Fruit fly (Drosophila melanogaster) whole organism, adult: ENCODE data around the gene CG32700.

Source experiments
- CG11617 ChIP-seq: fragments of 200-800 bp; sonication (Bioruptor generic); optimal IDR thresholded peaks from 2 replicates; lab custom pipeline; 2017; ENCODE audit warnings: mild to moderate bottlenecking, missing biosample characterization, missing genetic modification reagents, missing genetic modification characterization
- CG12768 ChIP-seq: fragments of 200-800 bp; sonication (Bioruptor generic); optimal IDR thresholded peaks from 2 replicates; lab custom pipeline; 2017; ENCODE audit warnings: missing biosample characterization, missing genetic modification characterization, mild to moderate bottlenecking, moderate library complexity, missing genetic modification reagents
- CG14711 ChIP-seq: fragments of 200-800 bp; sonication (Bioruptor generic); optimal IDR thresholded peaks from 2 replicates; lab custom pipeline; 2018; ENCODE audit warnings: missing biosample characterization, mild to moderate bottlenecking, missing genetic modification characterization, moderate library complexity
- CG1620 ChIP-seq: fragments of 200-800 bp; sonication (Bioruptor generic); optimal IDR thresholded peaks from 2 replicates; lab custom pipeline; 2016; ENCODE audit warnings: missing biosample characterization, missing genetic modification characterization
- CG33017 ChIP-seq: fragments of 200-800 bp; sonication (Bioruptor generic); optimal IDR thresholded peaks from 2 replicates; lab custom pipeline; 2018; ENCODE audit warnings: missing biosample characterization, mild to moderate bottlenecking, missing genetic modification characterization, moderate library complexity
- CG5204 ChIP-seq: fragments of 200-800 bp; sonication (Bioruptor generic); optimal IDR thresholded peaks from 2 replicates; lab custom pipeline; 2016; ENCODE audit warnings: missing biosample characterization, missing genetic modification characterization
- CG7045 ChIP-seq: fragments of 200-800 bp; sonication (Bioruptor generic); optimal IDR thresholded peaks from 2 replicates; lab custom pipeline; 2017; ENCODE audit warnings: missing biosample characterization, mild to moderate bottlenecking, missing genetic modification characterization
- CG7101 ChIP-seq: fragments of 200-800 bp; sonication (Bioruptor generic); optimal IDR thresholded peaks from 2 replicates; lab custom pipeline; 2018; ENCODE audit warnings: missing biosample characterization, mild to moderate bottlenecking, missing genetic modification characterization, moderate library complexity
- Clk ChIP-seq: fragments of 200-800 bp; sonication (Bioruptor generic); optimal IDR thresholded peaks from 2 replicates; lab custom pipeline; 2017; ENCODE audit warnings: missing biosample characterization, missing genetic modification characterization
- Crg-1 ChIP-seq: fragments of 200-800 bp; sonication (Bioruptor generic); optimal IDR thresholded peaks from 2 replicates; lab custom pipeline; 2016; ENCODE audit warnings: missing biosample characterization, missing genetic modification characterization
- Hr96 ChIP-seq: fragments of 200-800 bp; sonication (Bioruptor generic); optimal IDR thresholded peaks from 2 replicates; lab custom pipeline; 2016; ENCODE audit warnings: missing biosample characterization, missing genetic modification characterization
- Mnt ChIP-seq: fragments of 200-800 bp; sonication (Bioruptor generic); optimal IDR thresholded peaks from 2 replicates; lab custom pipeline; 2016; ENCODE audit warnings: missing biosample characterization, mild to moderate bottlenecking, missing genetic modification characterization
- bab1 ChIP-seq: fragments of 200-800 bp; sonication (Bioruptor generic); optimal IDR thresholded peaks from 3 replicates; lab custom pipeline; 2019; ENCODE audit warnings: missing biosample characterization, mild to moderate bottlenecking, missing genetic modification characterization, moderate library complexity
- cic ChIP-seq: fragments of 200-800 bp; sonication (Bioruptor generic); optimal IDR thresholded peaks from 2 replicates; lab custom pipeline; 2017; ENCODE audit warnings: missing biosample characterization, mild to moderate bottlenecking, missing genetic modification characterization, moderate library complexity
- cnc ChIP-seq, 2 experiments: fragments of >200 bp; optimal IDR thresholded peaks; 2 replicates each; lab custom pipeline; 2017
- kay ChIP-seq: fragments of 200-800 bp; sonication (Bioruptor generic); peaks from one replicate; lab custom pipeline; 2016; ENCODE audit warnings: missing biosample characterization, missing genetic modification characterization, borderline replicate concordance
- ovo ChIP-seq: fragments of 200-800 bp; sonication (Bioruptor generic); optimal IDR thresholded peaks from 2 replicates; lab custom pipeline; 2016; ENCODE audit warnings: missing biosample characterization, missing genetic modification characterization
- pad ChIP-seq: fragments of 200-800 bp; sonication (Bioruptor generic); optimal IDR thresholded peaks from 3 replicates; lab custom pipeline; 2017; ENCODE audit warnings: missing biosample characterization, missing genetic modification characterization, mild to moderate bottlenecking, moderate library complexity, missing genetic modification reagents
- tj ChIP-seq: fragments of 200-800 bp; sonication (Bioruptor generic); optimal IDR thresholded peaks from 3 replicates; lab custom pipeline; 2017; ENCODE audit warnings: missing biosample characterization, mild to moderate bottlenecking, missing genetic modification characterization, moderate library complexity
- toe ChIP-seq: fragments of 200-800 bp; sonication (Bioruptor generic); optimal IDR thresholded peaks from 2 replicates; lab custom pipeline; 2016; ENCODE audit warnings: missing biosample characterization, missing genetic modification characterization

Gene CG32700

DNA sequence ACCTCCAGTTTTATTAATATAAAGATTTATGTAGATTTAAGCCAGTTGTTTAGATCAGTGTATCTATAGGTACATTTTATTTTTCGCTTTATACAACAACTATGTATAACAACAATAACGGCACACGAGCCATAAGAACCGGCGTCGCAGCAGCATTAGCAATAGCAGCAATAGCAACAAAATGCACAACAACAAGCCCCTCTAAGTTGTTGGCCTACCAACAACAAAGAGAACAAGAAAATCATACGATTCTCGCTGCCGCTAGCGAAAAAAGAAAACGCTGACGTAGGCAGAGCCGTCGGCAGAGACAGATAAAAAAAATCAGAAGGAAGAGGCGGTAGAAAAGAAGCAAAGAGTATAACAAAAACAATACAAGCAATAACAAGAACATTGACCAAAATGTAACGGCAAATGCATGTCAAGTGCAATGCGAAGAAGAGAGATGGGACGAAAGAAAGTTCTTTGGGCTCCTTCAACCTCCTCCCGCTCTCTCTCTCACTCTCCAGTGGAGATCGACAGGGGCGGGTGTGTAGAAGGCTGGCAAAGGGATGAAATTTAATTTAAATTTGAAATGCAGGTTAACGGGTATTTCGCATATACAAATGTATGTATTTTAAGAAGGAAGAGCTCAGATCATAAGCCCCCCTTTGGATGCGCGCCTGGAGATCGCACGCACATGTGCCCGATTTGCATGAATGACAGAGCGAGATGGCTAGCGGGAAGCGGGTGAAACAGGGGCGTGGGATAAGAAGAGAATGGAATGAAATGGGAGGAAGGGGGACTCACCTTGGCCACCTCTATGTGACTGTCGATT is 28.3 kb upstream of the CG32700 start:
- peak; percentile 97 for TF ChIP-seq pad (GFP tag; lab: Kevin White, UChicago)
- TF ChIP-seq toe (GFP tag; lab: Kevin White, UChicago): peak; percentile 55
- no peak for TF ChIP-seq cnc (optimal IDR thresholded peaks at IDR 0.05; lab: Kevin White, UChicago)
- peak; percentile 89 for TF ChIP-seq ovo (GFP tag; lab: Kevin White, UChicago)
- TF ChIP-seq CG12768 (GFP tag; lab: Kevin White, UChicago): peak; percentile 91
- TF ChIP-seq cic (GFP tag; lab: Kevin White, UChicago): peak; percentile 75
- TF ChIP-seq kay: peak; percentile 78
- peak; percentile 76 for TF ChIP-seq Clk (GFP tag; lab: Kevin White, UChicago)
- peak; percentile 97 for TF ChIP-seq bab1 (GFP tag; lab: Kevin White, UChicago)
- peak; percentile 92 for TF ChIP-seq CG33017 (tag; lab: Kevin White, UChicago)
- TF ChIP-seq Hr96 (GFP tag; lab: Kevin White, UChicago): peak; percentile 94
- peak; percentile 91 for TF ChIP-seq Mnt
- peak; percentile 92 for TF ChIP-seq CG7045 (GFP tag; lab: Kevin White, UChicago)
- peak; percentile 94 for TF ChIP-seq CG14711
- TF ChIP-seq CG1620 (GFP tag; lab: Kevin White, UChicago): peak; percentile 97
- peak; percentile 95 for TF ChIP-seq Crg-1 (GFP tag; lab: Kevin White, UChicago)
- peak; percentile 92 for TF ChIP-seq CG11617 (GFP tag; lab: Kevin White, UChicago)
- peak; percentile 84 for TF ChIP-seq CG5204 (GFP tag; lab: Kevin White, UChicago)
- peak; percentile 99 for TF ChIP-seq tj (GFP tag; lab: Kevin White, UChicago)
- TF ChIP-seq CG7101: peak; percentile 97

DNA sequence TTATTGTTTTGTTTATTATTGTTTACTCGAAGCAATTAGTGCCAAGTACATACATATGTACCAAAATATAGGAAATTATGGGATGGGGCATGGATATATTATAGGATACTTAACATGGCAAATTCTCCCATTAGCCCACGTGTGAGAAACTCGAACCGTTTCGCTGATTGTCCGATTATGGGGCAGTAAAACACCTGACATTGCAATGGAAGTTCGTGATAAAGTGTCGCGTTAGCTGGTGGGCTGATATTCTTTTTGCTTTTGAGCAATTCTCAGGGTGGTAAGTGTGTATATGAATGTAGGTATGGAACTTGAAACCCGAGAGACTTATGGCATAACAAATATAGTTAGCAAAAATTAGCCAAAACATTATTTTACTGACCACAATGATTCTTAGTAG is 27.4 kb upstream of the CG32700 start:
- TF ChIP-seq CG12768 (GFP tag; lab: Kevin White, UChicago) (no peak), Mnt (peak; percentile 49), CG7101 (peak; percentile 40), pad (GFP tag; lab: Kevin White, UChicago) (no peak), Hr96 (GFP tag; lab: Kevin White, UChicago) (no peak), CG7045 (GFP tag; lab: Kevin White, UChicago) (no peak), cnc (optimal IDR thresholded peaks at IDR 0.05; lab: Kevin White, UChicago) (no peak), Clk (GFP tag; lab: Kevin White, UChicago) (no peak), Crg-1 (GFP tag; lab: Kevin White, UChicago) (no peak), CG33017 (tag; lab: Kevin White, UChicago) (no peak), tj (GFP tag; lab: Kevin White, UChicago) (peak; percentile 98), CG11617 (GFP tag; lab: Kevin White, UChicago) (no peak), ovo (GFP tag; lab: Kevin White, UChicago) (no peak), kay (no peak), CG1620 (GFP tag; lab: Kevin White, UChicago) (peak; percentile 2), CG5204 (GFP tag; lab: Kevin White, UChicago) (no peak), cic (GFP tag; lab: Kevin White, UChicago) (no peak), toe (GFP tag; lab: Kevin White, UChicago) (no peak), CG14711 (no peak), bab1 (GFP tag; lab: Kevin White, UChicago) (peak; percentile 30)

DNA sequence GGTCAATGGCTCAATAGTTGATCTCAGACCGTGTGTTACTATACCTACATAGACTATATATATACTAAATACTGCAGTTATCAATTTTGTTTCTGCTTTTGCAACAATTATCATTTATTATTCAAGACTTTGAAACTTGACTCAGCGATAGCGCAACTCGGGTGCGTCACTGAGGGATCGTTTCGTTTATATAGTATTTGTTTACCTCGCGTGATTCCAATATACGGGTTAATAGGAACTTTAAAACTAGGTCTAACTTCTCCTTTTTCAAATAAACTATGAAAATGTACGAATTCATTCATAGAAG is 26.7 kb upstream of the CG32700 start:
- peak; percentile 55 for TF ChIP-seq cic (GFP tag; lab: Kevin White, UChicago)
- TF ChIP-seq ovo (GFP tag; lab: Kevin White, UChicago): no peak
- no peak for TF ChIP-seq CG33017 (tag; lab: Kevin White, UChicago)
- TF ChIP-seq CG7045 (GFP tag; lab: Kevin White, UChicago): no peak
- TF ChIP-seq pad (GFP tag; lab: Kevin White, UChicago): no peak
- peak; percentile 18 for TF ChIP-seq CG12768 (GFP tag; lab: Kevin White, UChicago)
- TF ChIP-seq tj (GFP tag; lab: Kevin White, UChicago): peak; percentile 13

DNA sequence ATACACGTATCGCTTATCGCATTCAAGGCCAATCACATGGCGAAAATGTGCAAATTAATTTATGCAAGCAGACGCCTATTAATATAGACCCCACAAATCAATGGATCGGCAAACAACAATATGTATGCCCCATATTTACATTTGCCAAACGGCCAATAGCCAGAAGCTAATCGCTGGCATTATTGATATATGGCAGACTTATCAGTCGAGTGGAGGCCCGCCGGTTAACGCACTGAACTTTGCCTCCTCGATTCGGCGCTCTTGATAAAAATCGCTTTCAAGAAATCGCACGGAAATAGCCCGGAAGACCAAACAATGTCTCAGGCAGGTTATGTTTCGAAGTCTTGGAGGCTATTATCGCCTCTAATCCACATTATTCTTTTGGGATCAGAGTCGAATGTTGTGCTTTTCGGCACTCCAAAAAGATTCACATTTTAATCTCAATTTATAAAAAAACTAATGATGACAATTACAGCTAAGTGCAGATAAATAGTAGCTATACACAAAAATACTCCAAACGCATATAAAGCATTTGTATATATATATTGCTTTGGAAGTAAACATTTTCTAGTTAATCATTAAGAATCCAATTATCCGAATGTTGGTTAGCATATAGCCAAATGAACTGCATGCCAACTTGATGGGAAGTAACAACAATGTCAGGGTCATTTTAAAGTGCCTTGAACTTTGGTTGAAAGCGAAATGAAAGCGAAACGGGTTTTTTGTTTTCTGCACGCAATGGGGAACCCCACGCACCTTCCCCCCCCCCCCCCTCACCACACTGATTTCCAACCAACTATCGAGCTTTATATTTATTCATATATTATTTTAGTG is 26.1 kb upstream of the CG32700 start:
- TF ChIP-seq CG5204 (GFP tag; lab: Kevin White, UChicago) (no peak), cnc (optimal IDR thresholded peaks at IDR 0.05; lab: Kevin White, UChicago) (no peak), CG7101 (peak; percentile 36), kay (peak; percentile 19), Clk (GFP tag; lab: Kevin White, UChicago) (no peak), CG1620 (GFP tag; lab: Kevin White, UChicago) (no peak), CG12768 (GFP tag; lab: Kevin White, UChicago) (peak; percentile 16), CG14711 (no peak), tj (GFP tag; lab: Kevin White, UChicago) (no peak), Hr96 (GFP tag; lab: Kevin White, UChicago) (no peak), cic (GFP tag; lab: Kevin White, UChicago) (peak; percentile 20), CG7045 (GFP tag; lab: Kevin White, UChicago) (no peak), toe (GFP tag; lab: Kevin White, UChicago) (no peak), Crg-1 (GFP tag; lab: Kevin White, UChicago) (peak; percentile 65), bab1 (GFP tag; lab: Kevin White, UChicago) (no peak), ovo (GFP tag; lab: Kevin White, UChicago) (no peak), Mnt (peak; percentile 27), CG33017 (tag; lab: Kevin White, UChicago) (no peak), pad (GFP tag; lab: Kevin White, UChicago) (peak; percentile 25), CG11617 (GFP tag; lab: Kevin White, UChicago) (no peak)
